Fruit fly (Drosophila melanogaster) whole organism, prepupa: ENCODE measurements around the gene Rrp40.

ENCODE experiments used
- CG34406 ChIP-seq: fragments of 200-800 bp; sonication (Bioruptor generic); optimal IDR thresholded peaks from 3 replicates; lab custom pipeline; 2016; ENCODE audit warnings: missing biosample characterization, missing genetic modification characterization
- CG6276 ChIP-seq: fragments of 200-800 bp; sonication (Bioruptor generic); optimal IDR thresholded peaks from 2 replicates; lab custom pipeline; 2017; ENCODE audit warnings: missing biosample characterization, mild to moderate bottlenecking, missing genetic modification characterization
- Eip78C ChIP-seq: fragments of 200-800 bp; sonication (Bioruptor generic); peaks from one replicate; lab custom pipeline; 2016; ENCODE audit warnings: missing biosample characterization, missing genetic modification characterization
- Ets96B ChIP-seq: fragments of 200-800 bp; optimal IDR thresholded peaks from 2 replicates; lab custom pipeline; 2019; ENCODE audit warnings: missing biosample characterization, mild to moderate bottlenecking, missing genetic modification characterization, moderate library complexity
- Hr39 ChIP-seq: fragments of 200-800 bp; sonication (Bioruptor generic); optimal IDR thresholded peaks from 2 replicates; lab custom pipeline; 2016; ENCODE audit warnings: missing biosample characterization, missing genetic modification characterization
- Lpt ChIP-seq: fragments of 200-800 bp; sonication (Bioruptor generic); optimal IDR thresholded peaks from 3 replicates; lab custom pipeline; 2016; ENCODE audit warnings: missing biosample characterization, missing genetic modification characterization

- no peak for TF ChIP-seq Hr39
- no peak for TF ChIP-seq CG6276 (GFP tag; lab: Kevin White, UChicago)
- no peak for TF ChIP-seq Ets96B (tag; lab: Kevin White, UChicago)
- no peak for TF ChIP-seq Eip78C (GFP tag; lab: Kevin White, UChicago)
- TF ChIP-seq Lpt (GFP tag; lab: Kevin White, UChicago), result no peak
- TF ChIP-seq CG34406 (GFP tag; lab: Kevin White, UChicago), result no peak
These were observed 30.3 kb downstream of the Rrp40 start, which contains the start of gene CG17650 for dm6 chr2L:1758853-1759252.
